Worm (Caenorhabditis elegans): ENCODE measurements around the gene tbc-9.

ce11 chrIV:13450740-13451139, 51.9 kb downstream of the tbc-9 start:
- TF ChIP-seq fkh-10 (GFP tag; optimal IDR thresholded peaks at IDR 0.05), result no peak
- TF ChIP-seq hlh-8 (tag; optimal IDR thresholded peaks at IDR 0.05), result no peak
- no peak for TF ChIP-seq hlh-30 (tag; optimal IDR thresholded peaks at IDR 0.05; ENCODE audit: insufficient read depth)
- no peak for TF ChIP-seq ama-1 (optimal IDR thresholded peaks at IDR 0.05)
- no peak for TF ChIP-seq npax-4 (tag; optimal IDR thresholded peaks at IDR 0.05)
- no peak for TF ChIP-seq unc-55 (GFP tag; optimal IDR thresholded peaks at IDR 0.05)
